Fruit fly (Drosophila melanogaster) S2 (cell line): ENCODE results near the gene Iyd.

ENCODE experiments used
- CG8478 ChIP-seq: fragments of >200 bp; optimal IDR thresholded peaks from 2 replicates; lab custom pipeline; 2018
- CTCF ChIP-seq, 2 experiments: fragments of >200 bp; optimal IDR thresholded peaks; 2 replicates each; lab custom pipeline; 2018

- no peak for TF ChIP-seq CG8478
- TF ChIP-seq CTCF (optimal IDR thresholded peaks at IDR 0.05; lab: Kevin White, UChicago): no peak
Measured at dm6 chr3L:11091943-11092609, 4.0 kb downstream of the Iyd start.
